Worm (Caenorhabditis elegans) whole organism, L2 larva: ENCODE data around the gene asm-1.

Source experiments
- C34F6.9 ChIP-seq: fragments of 150-350 bp; optimal IDR thresholded peaks from 2 replicates; lab custom pipeline; 2014; ENCODE audit warnings: missing biosample characterization, missing genetic modification characterization
- F13H6.1 ChIP-seq: sonication (generic microtip); optimal IDR thresholded peaks from 2 replicates; lab custom pipeline; 2016; ENCODE audit warnings: missing genetic modification characterization, missing compliant biosample characterization
- R02D3.7 ChIP-seq: fragments of 150-350 bp; optimal IDR thresholded peaks from 2 replicates; lab custom pipeline; 2014; ENCODE audit warnings: missing biosample characterization, missing genetic modification characterization
- Y55F3AM.14 ChIP-seq: fragments of 200-800 bp; sonication (Bioruptor generic); optimal IDR thresholded peaks from 2 replicates; lab custom pipeline; 2018; ENCODE audit warnings: mild to moderate bottlenecking, missing genetic modification characterization, missing compliant biosample characterization
- alr-1 ChIP-seq: fragments of 150-350 bp; optimal IDR thresholded peaks from 2 replicates; lab custom pipeline; 2014; ENCODE audit warnings: missing biosample characterization, missing genetic modification characterization
- aly-2 ChIP-seq: fragments of 150-350 bp; optimal IDR thresholded peaks from 2 replicates; lab custom pipeline; 2014; ENCODE audit warnings: missing biosample characterization, missing genetic modification characterization
- ama-1 ChIP-seq: fragments of 150-350 bp; optimal IDR thresholded peaks from 2 replicates; lab custom pipeline; 2018; ENCODE audit warnings: inconsistent platforms
- blmp-1 ChIP-seq: sonication (generic microtip); optimal IDR thresholded peaks from 2 replicates; lab custom pipeline; 2017; ENCODE audit warnings: missing genetic modification characterization, mild to moderate bottlenecking, missing compliant biosample characterization, antibody characterized with exemption, moderate library complexity; ENCODE audit not compliant: insufficient read depth
- ceh-82 ChIP-seq: fragments of 150-350 bp; optimal IDR thresholded peaks from 2 replicates; lab custom pipeline; 2014; ENCODE audit warnings: missing biosample characterization, missing genetic modification characterization
- crh-2 ChIP-seq: sonication (generic microtip); optimal IDR thresholded peaks from 2 replicates; lab custom pipeline; 2017; ENCODE audit warnings: missing biosample characterization, missing genetic modification characterization
- dmd-4 ChIP-seq: sonication (generic microtip); optimal IDR thresholded peaks from 2 replicates; lab custom pipeline; 2017; ENCODE audit warnings: missing biosample characterization, missing genetic modification characterization
- egl-27 ChIP-seq: sonication (generic microtip); optimal IDR thresholded peaks from 3 replicates; lab custom pipeline; 2017; ENCODE audit warnings: missing biosample characterization, missing genetic modification reagents, missing genetic modification characterization
- elt-3 ChIP-seq: sonication (generic microtip); optimal IDR thresholded peaks from 2 replicates; lab custom pipeline; 2017; ENCODE audit warnings: missing biosample characterization, missing genetic modification characterization
- fos-1 ChIP-seq: fragments of 150-350 bp; optimal IDR thresholded peaks from 2 replicates; lab custom pipeline; 2014; ENCODE audit warnings: missing biosample characterization, missing genetic modification characterization
- gmeb-1 ChIP-seq: fragments of 150-350 bp; optimal IDR thresholded peaks from 2 replicates; lab custom pipeline; 2014; ENCODE audit warnings: missing biosample characterization, missing genetic modification characterization
- lin-13 ChIP-seq: fragments of 150-350 bp; optimal IDR thresholded peaks from 2 replicates; lab custom pipeline; 2014; ENCODE audit warnings: missing biosample characterization, missing genetic modification reagents, missing genetic modification characterization
- lin-39 ChIP-seq: fragments of 150-350 bp; optimal IDR thresholded peaks from 2 replicates; lab custom pipeline; 2014; ENCODE audit warnings: missing biosample characterization, missing genetic modification reagents, missing genetic modification characterization
- lsy-2 ChIP-seq, 2 experiments: fragments of 150-350 bp in 1 of 2; sonication (generic microtip) in 1 of 2; optimal IDR thresholded peaks; 2 replicates each; lab custom pipeline; 2014 to 2017; ENCODE audit warnings: missing biosample characterization in 2 of 2, missing genetic modification characterization in 2 of 2
- nhr-10 ChIP-seq: sonication (generic microtip); optimal IDR thresholded peaks from 2 replicates; lab custom pipeline; 2017; ENCODE audit warnings: missing biosample characterization, missing genetic modification characterization
- nhr-11 ChIP-seq: fragments of 150-350 bp; optimal IDR thresholded peaks from 2 replicates; lab custom pipeline; 2014; ENCODE audit warnings: missing biosample characterization, missing genetic modification characterization
- nhr-12 ChIP-seq: fragments of 150-350 bp; optimal IDR thresholded peaks from 2 replicates; lab custom pipeline; 2014; ENCODE audit warnings: missing biosample characterization, missing genetic modification characterization
- nhr-129 ChIP-seq: fragments of 150-350 bp; optimal IDR thresholded peaks from 2 replicates; lab custom pipeline; 2014; ENCODE audit warnings: missing biosample characterization, missing genetic modification characterization
- nhr-21 ChIP-seq: fragments of 150-350 bp; optimal IDR thresholded peaks from 2 replicates; lab custom pipeline; 2014; ENCODE audit warnings: missing biosample characterization, missing genetic modification characterization
- nhr-23 ChIP-seq: fragments of 150-350 bp; optimal IDR thresholded peaks from 2 replicates; lab custom pipeline; 2014; ENCODE audit warnings: missing biosample characterization, missing genetic modification reagents, missing genetic modification characterization
- nhr-237 ChIP-seq: fragments of 150-350 bp; optimal IDR thresholded peaks from 2 replicates; lab custom pipeline; 2014; ENCODE audit warnings: missing biosample characterization, missing genetic modification characterization
- nhr-25 ChIP-seq: fragments of 150-350 bp; sonication (generic microtip); optimal IDR thresholded peaks from 3 replicates; lab custom pipeline; 2014; ENCODE audit warnings: missing biosample characterization, missing genetic modification characterization
- nhr-6 ChIP-seq: fragments of 150-350 bp; optimal IDR thresholded peaks from 2 replicates; lab custom pipeline; 2014; ENCODE audit warnings: missing biosample characterization, missing genetic modification characterization
- nhr-77 ChIP-seq: fragments of 150-350 bp; optimal IDR thresholded peaks from 2 replicates; lab custom pipeline; 2014; ENCODE audit warnings: missing biosample characterization, missing genetic modification characterization
- peb-1 ChIP-seq: fragments of 150-350 bp; optimal IDR thresholded peaks from 2 replicates; lab custom pipeline; 2014; ENCODE audit warnings: missing biosample characterization, missing genetic modification characterization
- sem-4 ChIP-seq: fragments of 150-350 bp; optimal IDR thresholded peaks from 2 replicates; lab custom pipeline; 2014; ENCODE audit warnings: missing biosample characterization, missing genetic modification reagents, missing genetic modification characterization
- skn-1 ChIP-seq: sonication (generic microtip); optimal IDR thresholded peaks from 2 replicates; lab custom pipeline; 2017; ENCODE audit warnings: missing biosample characterization, missing genetic modification characterization
- sma-3 ChIP-seq: sonication (generic microtip); optimal IDR thresholded peaks from 2 replicates; lab custom pipeline; 2016; ENCODE audit warnings: missing genetic modification reagents, missing genetic modification characterization, missing compliant biosample characterization
- sma-9 ChIP-seq, 2 experiments: fragments of 150-350 bp in 1 of 2; sonication (generic microtip) in 1 of 2; optimal IDR thresholded peaks; 2 replicates each; lab custom pipeline; 2014 to 2016; ENCODE audit warnings: missing genetic modification characterization in 2 of 2, mild to moderate bottlenecking in 1 of 2, missing biosample characterization in 1 of 2, missing compliant biosample characterization in 1 of 2, missing genetic modification reagents in 1 of 2, moderate library complexity in 1 of 2
- snpc-4 ChIP-seq: fragments of 150-350 bp; optimal IDR thresholded peaks from 2 replicates; lab custom pipeline; 2014; ENCODE audit warnings: missing biosample characterization, missing genetic modification characterization
- unc-39 ChIP-seq: fragments of 150-350 bp; optimal IDR thresholded peaks from 2 replicates; lab custom pipeline; 2014; ENCODE audit warnings: missing biosample characterization, missing genetic modification characterization
- unc-55 ChIP-seq: fragments of 150-350 bp; sonication (generic microtip); optimal IDR thresholded peaks from 3 replicates; lab custom pipeline; 2014; ENCODE audit warnings: missing biosample characterization, missing genetic modification reagents, missing genetic modification characterization
- unc-62 ChIP-seq: fragments of 150-350 bp; optimal IDR thresholded peaks from 2 replicates; lab custom pipeline; 2014; ENCODE audit warnings: missing biosample characterization, missing genetic modification reagents, missing genetic modification characterization
- zag-1 ChIP-seq: fragments of 150-350 bp; optimal IDR thresholded peaks from 2 replicates; lab custom pipeline; 2014; ENCODE audit warnings: missing biosample characterization, missing genetic modification characterization
- ztf-1 ChIP-seq: fragments of 200-800 bp; sonication (Bioruptor generic); conservative IDR thresholded peaks from 2 replicates; pipeline ENCODE4 v1.3.6; 2022; ENCODE audit warnings: missing genetic modification characterization, missing compliant biosample characterization
- ztf-11 ChIP-seq: sonication (generic microtip); optimal IDR thresholded peaks from 2 replicates; lab custom pipeline; 2017; ENCODE audit warnings: missing biosample characterization, missing genetic modification characterization

The asm-1 gene

DNA sequence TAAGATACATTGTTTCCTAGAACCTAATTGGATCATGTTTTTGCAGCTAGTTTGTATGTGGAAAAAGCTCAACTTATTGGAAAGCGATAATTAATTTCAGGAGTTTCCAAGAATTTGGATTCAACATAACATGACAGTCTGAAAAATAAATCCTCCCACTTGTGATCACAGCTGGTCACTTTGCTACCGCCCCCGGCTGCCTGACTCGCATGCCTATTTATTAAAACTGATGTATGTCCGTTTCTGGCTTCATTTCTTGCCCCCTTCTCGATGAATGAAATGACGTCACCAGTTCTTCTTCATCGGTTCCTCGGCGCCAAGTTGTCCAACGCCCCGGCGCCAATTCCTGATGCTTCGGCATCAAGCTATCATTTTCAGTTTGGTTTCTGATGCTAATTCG, 17.2 kb downstream of the asm-1 start:
- TF ChIP-seq unc-62 (GFP tag; lab: Kevin White, UChicago) (no peak), sma-9 (GFP tag; optimal IDR thresholded peaks at IDR 0.05; lab: Kevin White, UChicago) (peak; percentile 73), sma-9 (tag; optimal IDR thresholded peaks at IDR 0.05; lab: Kevin White, UChicago) (no peak), aly-2 (tag; lab: Kevin White, UChicago) (no peak)

DNA sequence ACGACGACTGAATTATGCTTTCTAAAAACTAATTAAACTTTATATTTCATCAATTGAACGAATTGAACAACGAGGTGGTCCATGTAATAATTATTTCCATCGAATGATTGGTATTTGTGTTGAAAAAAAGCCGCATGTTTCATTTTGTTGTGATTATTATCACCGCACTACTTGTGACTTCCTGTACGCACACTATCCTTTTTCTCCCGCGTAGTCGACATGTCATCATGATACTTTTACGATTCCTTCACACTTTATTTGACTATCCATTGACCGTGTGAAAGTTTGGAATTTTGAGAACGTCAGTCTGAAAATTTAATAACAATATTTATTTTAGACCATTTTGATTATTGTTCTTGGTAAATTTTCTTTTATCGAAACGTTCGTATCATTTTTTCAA, 17.7 kb downstream of the asm-1 start, which contains the start of gene F22D3.4:
F22D3.4 (minus strand) TSS at position 1 of the 400 bp plus-strand sequence.
- TF ChIP-seq R02D3.7 (tag; lab: Kevin White, UChicago) (no peak), nhr-25 (tag; lab: Kevin White, UChicago) (no peak), ztf-11 (tag; lab: Kevin White, UChicago) (no peak), unc-62 (GFP tag; lab: Kevin White, UChicago) (no peak), sma-9 (GFP tag; optimal IDR thresholded peaks at IDR 0.05; lab: Kevin White, UChicago) (no peak), sma-9 (tag; optimal IDR thresholded peaks at IDR 0.05; lab: Kevin White, UChicago) (no peak), nhr-21 (tag; lab: Kevin White, UChicago) (no peak), nhr-237 (no peak), lin-39 (tag; lab: Kevin White, UChicago) (no peak), gmeb-1 (tag; lab: Kevin White, UChicago) (no peak), alr-1 (tag; lab: Kevin White, UChicago) (no peak), crh-2 (tag; lab: Kevin White, UChicago) (no peak), elt-3 (no peak), unc-39 (tag; lab: Kevin White, UChicago) (no peak), ceh-82 (tag; lab: Kevin White, UChicago) (no peak), nhr-10 (no peak), ama-1 (lab: Kevin White, UChicago) (no peak), blmp-1 (no peak), nhr-6 (tag; lab: Kevin White, UChicago) (no peak), nhr-11 (tag; lab: Kevin White, UChicago) (no peak)

DNA sequence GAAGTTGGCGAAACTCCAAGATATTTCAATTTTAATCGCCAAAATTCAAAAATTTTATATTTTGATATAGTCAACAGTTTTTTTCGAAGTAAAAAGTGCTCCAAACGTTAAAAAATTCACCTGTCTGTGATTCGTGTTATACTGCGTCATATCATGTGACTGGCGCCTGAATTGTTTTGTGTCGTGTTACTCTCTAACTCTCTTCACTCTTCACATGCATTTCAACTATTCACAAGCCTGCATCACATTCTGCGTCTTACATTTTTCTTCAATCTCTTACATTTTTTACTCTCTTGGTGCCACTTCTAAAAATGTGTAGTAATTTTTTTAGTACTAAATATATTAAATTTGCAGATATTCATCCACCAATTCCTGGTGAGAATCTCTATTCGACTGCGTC, 18.5 kb downstream of the asm-1 start, which contains the start of gene flcn-1:
flcn-1 (plus strand) TSS at position 348 of the 400 bp plus-strand sequence.
- TF ChIP-seq sma-3 (GFP tag; lab: Kevin White, UChicago) (no peak), ceh-82 (tag; lab: Kevin White, UChicago) (no peak), nhr-6 (tag; lab: Kevin White, UChicago) (peak; percentile 66), lin-39 (tag; lab: Kevin White, UChicago) (no peak), nhr-23 (tag; lab: Kevin White, UChicago) (no peak), peb-1 (tag; lab: Kevin White, UChicago) (no peak), nhr-12 (tag; lab: Kevin White, UChicago) (no peak), R02D3.7 (tag; lab: Kevin White, UChicago) (no peak), nhr-10 (no peak), ztf-11 (tag; lab: Kevin White, UChicago) (no peak), lsy-2 (tag; optimal IDR thresholded peaks at IDR 0.05; lab: Kevin White, UChicago) (peak in 1 of 2 experiments; percentile 66), zag-1 (no peak), C34F6.9 (peak; percentile 80), nhr-129 (tag; lab: Kevin White, UChicago) (peak; percentile 63), unc-55 (GFP tag; lab: Kevin White, UChicago) (peak; percentile 45), nhr-25 (tag; lab: Kevin White, UChicago) (peak; percentile 38), ztf-1 (GFP tag; lab: Robert Waterston, UW) (no peak), sem-4 (tag; lab: Kevin White, UChicago) (no peak), lin-13 (GFP tag; lab: Kevin White, UChicago) (no peak), F13H6.1 (tag; lab: Kevin White, UChicago) (peak; percentile 59), dmd-4 (tag; lab: Kevin White, UChicago) (no peak), skn-1 (peak; percentile 28), egl-27 (tag; lab: Kevin White, UChicago) (no peak), unc-62 (GFP tag; lab: Kevin White, UChicago) (no peak), fos-1 (tag; lab: Kevin White, UChicago) (peak; percentile 11), Y55F3AM.14 (GFP tag; lab: Kevin White, UChicago) (no peak), nhr-77 (tag; lab: Kevin White, UChicago) (no peak), snpc-4 (tag; lab: Kevin White, UChicago) (peak; percentile 2), nhr-11 (tag; lab: Kevin White, UChicago) (no peak), crh-2 (tag; lab: Kevin White, UChicago) (peak; percentile 59), sma-9 (GFP tag; optimal IDR thresholded peaks at IDR 0.05; lab: Kevin White, UChicago) (peak; percentile 77), sma-9 (tag; optimal IDR thresholded peaks at IDR 0.05; lab: Kevin White, UChicago) (no peak)
